Comparison of ENCODE assay signal across 6 worm cellular contexts in the genomic region with DNA sequence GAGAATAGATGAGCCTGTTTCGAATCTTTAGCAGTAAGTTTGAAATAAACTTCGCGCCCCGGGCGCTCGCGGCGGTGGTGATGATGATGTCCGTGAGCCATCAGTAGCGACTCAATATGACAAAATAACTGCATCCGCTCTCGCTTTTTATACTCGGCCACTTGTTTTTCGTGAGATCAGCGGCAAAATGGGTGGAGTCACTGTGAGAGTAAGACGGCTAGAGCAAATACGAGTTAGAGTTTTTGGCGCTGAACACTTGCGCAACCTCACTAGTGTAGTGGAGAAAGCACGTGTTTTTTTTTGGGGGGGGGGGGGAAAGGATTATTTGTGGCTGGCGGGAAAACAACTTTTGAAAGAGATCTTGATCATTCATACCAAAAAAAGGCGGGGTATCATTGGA.
TF ChIP-seq lines count a peak whose summit lies in the region.

A gene (minus strand): TSS at position 101 of the 400 bp plus-strand sequence.

TF ChIP-seq in whole organism, L1 larva, 84 proteins besides CTCF, POLR2A, EP300 and RAD21:
- peak in 1 of 3 experiments; percentile 13 for TF ChIP-seq dpl-1 (GFP tag; optimal IDR thresholded peaks at IDR 0.05; lab: Kevin White, UChicago)
- peak; percentile 4 for TF ChIP-seq skn-1 (tag; optimal IDR thresholded peaks at IDR 0.05; lab: Kevin White, UChicago)
- TF ChIP-seq tbx-2 (tag; optimal IDR thresholded peaks at IDR 0.05; lab: Kevin White, UChicago), result no peak
- TF ChIP-seq efl-1 (optimal IDR thresholded peaks at IDR 0.05; lab: Kevin White, UChicago), result no peak
- TF ChIP-seq efl-1 (GFP tag; optimal IDR thresholded peaks at IDR 0.05 in 1 of 2; lab: Kevin White, UChicago), result peak in 1 of 2 experiments; percentile 25
- TF ChIP-seq fkh-8 (tag; optimal IDR thresholded peaks at IDR 0.05; lab: Kevin White, UChicago), result peak; percentile 25
- peak in 1 of 2 experiments; percentile 9 for TF ChIP-seq mdl-1 (tag; optimal IDR thresholded peaks at IDR 0.05; lab: Kevin White, UChicago)
- TF ChIP-seq sup-37 (GFP tag; optimal IDR thresholded peaks at IDR 0.05; lab: Kevin White, UChicago), result no peak

TF ChIP-seq in whole organism, L2 larva, 48 proteins besides CTCF, POLR2A, EP300 and RAD21:
- TF ChIP-seq unc-55 (GFP tag; optimal IDR thresholded peaks at IDR 0.05; lab: Kevin White, UChicago), result peak; percentile 10
- no peak for TF ChIP-seq ceh-82 (tag; optimal IDR thresholded peaks at IDR 0.05; lab: Kevin White, UChicago)

TF ChIP-seq in whole organism, L3 larva, 47 proteins besides CTCF, POLR2A, EP300 and RAD21:
- TF ChIP-seq pha-4 (tag; optimal IDR thresholded peaks at IDR 0.05; lab: Kevin White, UChicago), result peak; percentile 36
- no peak for TF ChIP-seq ztf-4 (tag; optimal IDR thresholded peaks at IDR 0.05; lab: Kevin White, UChicago)
- no peak for TF ChIP-seq unc-39 (tag; optimal IDR thresholded peaks at IDR 0.05; lab: Kevin White, UChicago)
- peak; percentile 29 for TF ChIP-seq lin-15B (tag; optimal IDR thresholded peaks at IDR 0.05; lab: Kevin White, UChicago)

TF ChIP-seq in whole organism, L4 larva, 104 proteins besides CTCF, POLR2A, EP300 and RAD21:
- TF ChIP-seq nhr-11 (tag; optimal IDR thresholded peaks at IDR 0.05; lab: Kevin White, UChicago) (peak; percentile 3), ctbp-1 (GFP tag; IDR thresholded peaks at IDR 0.05; lab: Robert Waterston, UW) (no peak), ceh-82 (tag; optimal IDR thresholded peaks at IDR 0.05; lab: Kevin White, UChicago) (no peak)

TF ChIP-seq in whole organism, early embryonic, 17 proteins besides CTCF, POLR2A, EP300 and RAD21:
- TF ChIP-seq tbx-37 (GFP tag; conservative IDR thresholded peaks at IDR 0.05; lab: Robert Waterston, UW) (no peak), ceh-36 (tag; optimal IDR thresholded peaks at IDR 0.05; lab: Kevin White, UChicago) (peak; percentile 25), pes-1 (GFP tag; IDR thresholded peaks at IDR 0.05; lab: Robert Waterston, UW) (no peak), scrt-1 (GFP tag; IDR thresholded peaks at IDR 0.05; lab: Robert Waterston, UW) (no peak)
TF ChIP-seq in whole organism, early embryonic: peak in this region for 1.

TF ChIP-seq in whole organism, young adult, 124 proteins besides CTCF, POLR2A, EP300 and RAD21:
- no peak for TF ChIP-seq ceh-100 (GFP tag; IDR thresholded peaks at IDR 0.05; lab: Robert Waterston, UW)
- peak; percentile 50; the same call in 1 of the 2 replicates for TF ChIP-seq lin-26 (GFP tag; IDR thresholded peaks at IDR 0.05; lab: Robert Waterston, UW)
